Worm (Caenorhabditis elegans) whole organism, midembryonic: ENCODE results near the gene mtr-4.

Experiments used
- T22C8.4 ChIP-seq: fragments of 200-800 bp; sonication (Bioruptor generic); IDR thresholded peaks from 2 replicates; pipeline ENCODE4 v1.3.6; 2022; ENCODE audit warnings: missing genetic modification characterization, missing compliant biosample characterization
- flt-1 ChIP-seq: fragments of 200-800 bp; sonication (Bioruptor generic); IDR thresholded peaks from 2 replicates; pipeline ENCODE4 v1.3.6; 2022; ENCODE audit warnings: missing genetic modification characterization, missing compliant biosample characterization
- tab-1 ChIP-seq: fragments of 200-800 bp; sonication (Bioruptor generic); IDR thresholded peaks from 2 replicates; pipeline ENCODE4 v1.3.6; 2022; ENCODE audit warnings: missing genetic modification characterization, missing compliant biosample characterization
- ztf-23 ChIP-seq: fragments of 200-800 bp; sonication (Bioruptor generic); IDR thresholded peaks from 2 replicates; pipeline ENCODE4 v1.3.6; 2022; ENCODE audit warnings: missing genetic modification reagents, missing genetic modification characterization, missing compliant biosample characterization

- TF ChIP-seq T22C8.4 (GFP tag; lab: Robert Waterston, UW) (no peak), flt-1 (no peak), tab-1 (GFP tag; lab: Robert Waterston, UW) (no peak), ztf-23 (GFP tag; lab: Robert Waterston, UW) (no peak)
These were observed 30.2 kb downstream of the mtr-4 start, which contains the start of gene K07F5.12 for ce11 chrIV:9855712-9856111.
